Fruit fly (Drosophila melanogaster) S2 (cell line): ENCODE data around the gene CG42540.

Experiments
- CG8478 ChIP-seq: fragments of >200 bp; optimal IDR thresholded peaks from 2 replicates; lab custom pipeline; 2018
- CTCF ChIP-seq, 2 experiments: fragments of >200 bp; optimal IDR thresholded peaks; 2 replicates each; lab custom pipeline; 2018

- TF ChIP-seq CG8478 (lab: Kevin White, UChicago) (no peak), CTCF (optimal IDR thresholded peaks at IDR 0.05; lab: Kevin White, UChicago) (no peak)
Measured at dm6 chr3L:4618865-4619496, 63.1 kb downstream of the CG42540 start.
